Worm (Caenorhabditis elegans): ENCODE data around the gene ubc-22.

DNA sequence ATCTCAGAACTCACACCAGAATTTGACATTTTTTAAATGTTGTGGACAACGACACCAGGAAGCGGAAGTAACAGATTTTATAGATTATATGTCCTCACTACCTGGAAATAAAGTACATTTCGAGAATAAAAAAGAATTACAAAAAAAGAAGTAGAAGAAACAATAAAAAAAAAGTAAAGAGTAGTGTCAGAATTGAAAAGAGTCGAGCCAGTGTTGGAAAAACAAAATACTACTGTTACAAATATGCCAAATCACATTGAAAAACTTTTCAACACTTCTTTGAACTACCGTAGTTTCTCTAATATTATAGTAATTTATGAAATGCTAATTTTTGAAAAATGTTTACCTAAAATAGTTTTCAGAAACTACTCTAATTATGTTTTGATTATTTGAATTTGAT, 5.8 kb upstream of the ubc-22 start, which contains the start of gene C06E2.1:
- TF ChIP-seq dao-5 (tag; optimal IDR thresholded peaks at IDR 0.05) (no peak), W03F9.2 (tag; optimal IDR thresholded peaks at IDR 0.05) (no peak)

Data from whole organism, L4/young adult.